Worm (Caenorhabditis elegans) whole organism, late embryonic: Measurements from ENCODE around the gene T04F3.4.

Source experiments
- ceh-19 ChIP-seq: fragments of 200-800 bp; sonication (Bioruptor generic); optimal IDR thresholded peaks from 2 replicates; lab custom pipeline; 2018; ENCODE audit warnings: mild to moderate bottlenecking, missing genetic modification characterization, missing compliant biosample characterization
- elt-2 ChIP-seq: sonication (generic microtip); optimal IDR thresholded peaks from 2 replicates; lab custom pipeline; 2016; ENCODE audit warnings: missing genetic modification reagents, missing genetic modification characterization, missing compliant biosample characterization
- pqm-1 ChIP-seq: sonication (generic microtip); optimal IDR thresholded peaks from 2 replicates; lab custom pipeline; 2016; ENCODE audit warnings: missing genetic modification characterization, missing compliant biosample characterization
- zip-5 ChIP-seq: sonication (generic microtip); optimal IDR thresholded peaks from 2 replicates; lab custom pipeline; 2016; ENCODE audit warnings: missing genetic modification characterization, missing compliant biosample characterization

DNA sequence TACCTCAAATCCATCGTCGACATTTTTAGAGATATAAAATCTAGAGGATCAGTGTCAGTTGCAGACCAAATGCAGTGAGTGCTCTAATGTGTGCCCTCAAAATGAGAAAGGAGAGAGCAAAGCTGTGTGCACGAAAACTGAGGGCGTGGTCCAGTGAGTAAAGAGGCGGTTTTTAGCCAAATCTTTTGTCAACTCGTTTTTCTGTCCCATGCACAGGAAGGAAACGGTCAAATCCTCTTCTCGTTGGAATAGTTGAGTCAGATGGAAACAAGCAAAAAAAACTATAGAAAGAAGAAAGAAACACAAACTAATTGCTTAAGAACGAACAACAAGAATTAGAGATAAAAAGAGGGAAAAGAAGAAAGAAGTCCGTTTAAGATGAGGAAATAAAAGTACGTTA, 49.1 kb upstream of the T04F3.4 start, which contains the start of gene D2023.3:
- TF ChIP-seq zip-5 (no peak), elt-2 (no peak), pqm-1 (no peak), ceh-19 (GFP tag; lab: Kevin White, UChicago) (no peak)
